Worm (Caenorhabditis elegans) whole organism, L1 larva: ENCODE results near the gene F08H9.4.

Experiments used
- aha-1 ChIP-seq: fragments of 150-350 bp; optimal IDR thresholded peaks from 2 replicates; lab custom pipeline; 2014; ENCODE audit warnings: missing biosample characterization, missing genetic modification characterization
- egl-27 ChIP-seq, 2 experiments: fragments of 150-350 bp in 1 of 2; sonication (generic microtip); optimal IDR thresholded peaks; 3 replicates each; lab custom pipeline; 2017 to 2018; ENCODE audit warnings: missing biosample characterization in 2 of 2, missing genetic modification characterization in 2 of 2, missing genetic modification reagents in 2 of 2
- elt-2 ChIP-seq: sonication (generic microtip); optimal IDR thresholded peaks from 2 replicates; lab custom pipeline; 2016; ENCODE audit warnings: missing genetic modification characterization, mild to moderate bottlenecking, inconsistent platforms, missing compliant biosample characterization, missing genetic modification reagents
- lin-39 ChIP-seq: fragments of 150-350 bp; optimal IDR thresholded peaks from 2 replicates; lab custom pipeline; 2014; ENCODE audit warnings: missing biosample characterization, missing genetic modification reagents, missing genetic modification characterization
- sptf-1 ChIP-seq: fragments of 150-350 bp; optimal IDR thresholded peaks from 2 replicates; lab custom pipeline; 2014; ENCODE audit warnings: missing biosample characterization, missing genetic modification characterization

DNA sequence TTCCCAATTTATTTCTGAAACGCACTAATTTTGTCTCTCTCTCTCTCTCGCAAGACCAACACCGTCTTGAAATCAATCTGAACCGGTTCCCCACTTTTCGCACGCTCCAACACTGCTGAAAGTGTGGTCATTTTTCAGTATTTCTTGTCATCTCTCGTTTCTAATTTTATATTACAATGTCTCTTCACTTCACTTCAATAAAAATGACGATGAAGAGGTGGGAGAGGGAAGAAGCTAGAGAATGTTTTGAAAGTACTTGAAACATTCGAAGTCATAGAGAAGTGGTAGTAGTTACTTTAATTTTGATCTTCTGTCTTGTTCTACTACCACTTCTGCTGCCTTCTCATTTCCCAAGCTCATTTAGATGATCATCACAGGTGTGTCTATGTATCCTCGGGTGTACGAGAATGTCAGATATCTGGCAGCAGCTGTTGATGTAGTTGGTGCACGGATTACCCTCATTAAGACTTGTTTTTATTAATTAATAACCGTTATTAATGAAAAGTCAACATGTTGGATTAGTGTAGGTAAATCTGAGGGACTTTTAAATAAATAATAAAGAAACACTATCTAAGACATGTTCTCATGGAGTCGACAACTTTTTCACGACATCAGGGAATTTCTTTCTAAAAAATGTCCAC, 26.0 kb downstream of the F08H9.4 start:
- TF ChIP-seq sptf-1 (tag; lab: Kevin White, UChicago) (no peak), egl-27 (tag; optimal IDR thresholded peaks at IDR 0.05; lab: Kevin White, UChicago) (no peak), lin-39 (tag; lab: Kevin White, UChicago) (no peak), elt-2 (tag; lab: Kevin White, UChicago) (no peak), aha-1 (tag; lab: Kevin White, UChicago) (no peak)
